Fruit fly (Drosophila melanogaster) whole organism, embryonic: ENCODE results near the gene Nepl20.

Experiments
- Aef1 ChIP-seq: fragments of 200-800 bp; sonication (Bioruptor generic); IDR thresholded peaks from 3 replicates; pipeline ENCODE4 v1.3.6; 2022; ENCODE audit warnings: missing biosample characterization, missing genetic modification characterization
- Awh ChIP-seq: fragments of 200-800 bp; sonication (Bioruptor generic); IDR thresholded peaks from 2 replicates; pipeline ENCODE4, ENCODE4 v1.3.6; 2022; ENCODE audit warnings: missing biosample characterization, missing genetic modification characterization
- CG10209 ChIP-seq: fragments of 200-800 bp; sonication (Bioruptor generic); optimal IDR thresholded peaks from 3 replicates; lab custom pipeline; 2017; ENCODE audit warnings: missing biosample characterization, mild to moderate bottlenecking, missing genetic modification characterization, missing genetic modification reagents
- CG10654 ChIP-seq: fragments of 200-800 bp; sonication (Bioruptor generic); optimal IDR thresholded peaks from 2 replicates; lab custom pipeline; 2016; ENCODE audit warnings: missing biosample characterization, missing genetic modification characterization
- CG11247 ChIP-seq: fragments of 200-800 bp; sonication (Bioruptor generic); IDR thresholded peaks from 2 replicates; pipeline ENCODE4 v1.3.6; 2022; ENCODE audit warnings: missing biosample characterization, missing genetic modification characterization
- CG11398 ChIP-seq: fragments of 200-800 bp; sonication (Bioruptor generic); optimal IDR thresholded peaks from 2 replicates; lab custom pipeline; 2016; ENCODE audit warnings: missing biosample characterization, missing genetic modification characterization
- CG11695 ChIP-seq: fragments of 200-800 bp; sonication (Bioruptor generic); IDR thresholded peaks from 3 replicates; pipeline ENCODE4 v1.3.6; 2022; ENCODE audit warnings: missing biosample characterization, missing genetic modification characterization
- CG1233 ChIP-seq: fragments of 200-800 bp; sonication (Bioruptor generic); optimal IDR thresholded peaks from 4 replicates; lab custom pipeline; 2018; ENCODE audit warnings: missing biosample characterization, mild to moderate bottlenecking, missing genetic modification characterization
- CG13123 ChIP-seq: fragments of 200-800 bp; sonication (Bioruptor generic); optimal IDR thresholded peaks from 2 replicates; lab custom pipeline; 2016; ENCODE audit warnings: missing biosample characterization, missing genetic modification characterization
- CG14710 ChIP-seq: fragments of 200-800 bp; sonication (Bioruptor generic); optimal IDR thresholded peaks from 3 replicates; lab custom pipeline; 2019; ENCODE audit warnings: missing biosample characterization, mild to moderate bottlenecking, missing genetic modification characterization, moderate library complexity
- CG15514 ChIP-seq: fragments of 200-800 bp; sonication (Bioruptor generic); optimal IDR thresholded peaks from 3 replicates; lab custom pipeline; 2017; ENCODE audit warnings: missing biosample characterization, missing genetic modification characterization, mild to moderate bottlenecking, moderate library complexity, missing genetic modification reagents
- CG17359 ChIP-seq: fragments of 200-800 bp; sonication (Bioruptor generic); optimal IDR thresholded peaks from 3 replicates; lab custom pipeline; 2018; ENCODE audit warnings: missing biosample characterization, mild to moderate bottlenecking, missing genetic modification characterization, moderate library complexity
- CG17802 ChIP-seq: fragments of 200-800 bp; sonication (Bioruptor generic); optimal IDR thresholded peaks from 2 replicates; lab custom pipeline; 2018; ENCODE audit warnings: missing biosample characterization, mild to moderate bottlenecking, missing genetic modification characterization, moderate library complexity
- CG2678 ChIP-seq: fragments of 200-800 bp; sonication (Bioruptor generic); optimal IDR thresholded peaks from 3 replicates; lab custom pipeline; 2019; ENCODE audit warnings: missing biosample characterization, mild to moderate bottlenecking, missing genetic modification characterization, moderate library complexity
- CG2712 ChIP-seq: fragments of 200-800 bp; optimal IDR thresholded peaks from 3 replicates; lab custom pipeline; 2019; ENCODE audit warnings: missing biosample characterization, mild to moderate bottlenecking, missing genetic modification characterization, moderate library complexity
- CG2875 ChIP-seq: fragments of 200-800 bp; sonication (Bioruptor generic); optimal IDR thresholded peaks from 2 replicates; lab custom pipeline; 2017; ENCODE audit warnings: missing biosample characterization, mild to moderate bottlenecking, missing genetic modification characterization, missing genetic modification reagents
- CG30403 ChIP-seq: fragments of 200-800 bp; sonication (Bioruptor generic); optimal IDR thresholded peaks from 3 replicates; lab custom pipeline; 2016; ENCODE audit warnings: missing biosample characterization, missing genetic modification characterization
- CG4424 ChIP-seq: fragments of 200-800 bp; sonication (Bioruptor generic); optimal IDR thresholded peaks from 3 replicates; lab custom pipeline; 2016; ENCODE audit warnings: missing biosample characterization, missing genetic modification characterization
- CG4820 ChIP-seq: fragments of 200-800 bp; sonication (Bioruptor generic); optimal IDR thresholded peaks from 3 replicates; lab custom pipeline; 2016; ENCODE audit warnings: missing biosample characterization, missing genetic modification characterization
- CG8290 ChIP-seq, 3 experiments: fragments of 200-800 bp; sonication (Bioruptor generic); optimal IDR thresholded peaks; 2 replicates each; lab custom pipeline; 2016 to 2019; ENCODE audit warnings: missing biosample characterization in 3 of 3, missing genetic modification characterization in 3 of 3, mild to moderate bottlenecking in 2 of 3, moderate library complexity in 1 of 3
- CG8388 ChIP-seq: fragments of 200-800 bp; sonication (Bioruptor generic); optimal IDR thresholded peaks from 2 replicates; lab custom pipeline; 2019; ENCODE audit warnings: missing biosample characterization, mild to moderate bottlenecking, missing genetic modification characterization, moderate library complexity
- D ChIP-seq, 2 experiments: fragments of 200-800 bp in 1 of 2; fragments of >200 bp in 1 of 2; sonication (Bioruptor generic) in 1 of 2; optimal IDR thresholded peaks; 2 replicates in 1 of 2; 3 replicates in 1 of 2; lab custom pipeline; 2017; ENCODE audit warnings: mild to moderate bottlenecking in 1 of 2, missing biosample characterization in 1 of 2, missing genetic modification characterization in 1 of 2, missing genetic modification reagents in 1 of 2
- Drgx ChIP-seq: fragments of 200-800 bp; sonication (Bioruptor generic); IDR thresholded peaks from 2 replicates; pipeline ENCODE4 v1.3.6; 2022; ENCODE audit warnings: missing biosample characterization, missing genetic modification characterization
- E2f2 ChIP-seq: fragments of 200-800 bp; sonication (Bioruptor generic); IDR thresholded peaks from 2 replicates; pipeline ENCODE4 v1.3.6; 2022; ENCODE audit warnings: missing biosample characterization, missing genetic modification characterization
- Fer2 ChIP-seq: fragments of 200-800 bp; sonication (Bioruptor generic); optimal IDR thresholded peaks from 2 replicates; lab custom pipeline; 2018; ENCODE audit warnings: missing biosample characterization, mild to moderate bottlenecking, missing genetic modification characterization, moderate library complexity
- Hand ChIP-seq: fragments of 200-800 bp; sonication (Bioruptor generic); optimal IDR thresholded peaks from 2 replicates; lab custom pipeline; 2017; ENCODE audit warnings: mild to moderate bottlenecking, missing biosample characterization, missing genetic modification reagents, missing genetic modification characterization
- Hr51 ChIP-seq, 2 experiments: fragments of 200-800 bp; sonication (Bioruptor generic); optimal IDR thresholded peaks; 2 replicates in 1 of 2; 3 replicates in 1 of 2; lab custom pipeline; 2016 to 2018; ENCODE audit warnings: missing biosample characterization in 2 of 2, missing genetic modification characterization in 2 of 2, mild to moderate bottlenecking in 1 of 2, moderate library complexity in 1 of 2
- Nf-YA ChIP-seq: fragments of 200-800 bp; sonication (Bioruptor generic); IDR thresholded peaks from 2 replicates; pipeline ENCODE4 v1.3.6; 2022; ENCODE audit warnings: missing biosample characterization, missing genetic modification characterization
- Spps ChIP-seq: fragments of 200-800 bp; sonication (Bioruptor generic); optimal IDR thresholded peaks from 2 replicates; lab custom pipeline; 2018; ENCODE audit warnings: missing biosample characterization, mild to moderate bottlenecking, missing genetic modification characterization
- chif ChIP-seq, 2 experiments: fragments of 200-800 bp; sonication (Bioruptor generic); optimal IDR thresholded peaks; 3 replicates each; lab custom pipeline; 2016; ENCODE audit warnings: missing biosample characterization in 2 of 2, missing genetic modification characterization in 2 of 2
- croc ChIP-seq: fragments of 200-800 bp; sonication (Bioruptor generic); conservative IDR thresholded peaks from 3 replicates; pipeline ENCODE4 v1.3.6; 2022; ENCODE audit warnings: missing biosample characterization, missing genetic modification characterization
- dmrt99B ChIP-seq: fragments of 200-800 bp; sonication (Bioruptor generic); optimal IDR thresholded peaks from 2 replicates; lab custom pipeline; 2018; ENCODE audit warnings: missing biosample characterization, mild to moderate bottlenecking, missing genetic modification characterization, moderate library complexity
- dpn ChIP-seq, 2 experiments: fragments of 200-800 bp; sonication (Bioruptor generic); optimal IDR thresholded peaks; 3 replicates each; lab custom pipeline; 2016; ENCODE audit warnings: missing biosample characterization in 2 of 2, missing genetic modification characterization in 2 of 2
- esg ChIP-seq: fragments of 200-800 bp; sonication (Bioruptor generic); conservative IDR thresholded peaks from 2 replicates; pipeline ENCODE4 v1.3.6; 2022; ENCODE audit warnings: missing biosample characterization, missing genetic modification characterization
- gem ChIP-seq: fragments of 200-800 bp; sonication (Bioruptor generic); optimal IDR thresholded peaks from 2 replicates; lab custom pipeline; 2019; ENCODE audit warnings: missing biosample characterization, mild to moderate bottlenecking, missing genetic modification characterization, moderate library complexity
- grau ChIP-seq: fragments of 200-800 bp; optimal IDR thresholded peaks from 3 replicates; lab custom pipeline; 2019; ENCODE audit warnings: missing biosample characterization, mild to moderate bottlenecking, missing genetic modification characterization, moderate library complexity
- gsb-n ChIP-seq: fragments of 200-800 bp; sonication (Bioruptor generic); optimal IDR thresholded peaks from 3 replicates; lab custom pipeline; 2018; ENCODE audit warnings: missing biosample characterization, mild to moderate bottlenecking, missing genetic modification characterization
- hkb ChIP-seq, 2 experiments: fragments of 200-800 bp in 1 of 2; fragments of >200 bp in 1 of 2; sonication (Bioruptor generic) in 1 of 2; IDR thresholded peaks in 1 of 2; optimal IDR thresholded peaks in 1 of 2; 2 replicates each; pipeline versions ENCODE4 v1.3.6 to Lab custom; 2017 to 2022; ENCODE audit warnings: missing biosample characterization in 1 of 2, missing genetic modification characterization in 1 of 2
- ind ChIP-seq: fragments of 200-800 bp; sonication (Bioruptor generic); optimal IDR thresholded peaks from 3 replicates; lab custom pipeline; 2016; ENCODE audit warnings: missing biosample characterization, missing genetic modification characterization
- jigr1 ChIP-seq: fragments of 200-800 bp; sonication (Bioruptor generic); IDR thresholded peaks from 3 replicates; pipeline ENCODE4 v1.3.6; 2022; ENCODE audit warnings: missing biosample characterization, missing genetic modification characterization
- otp ChIP-seq: fragments of 200-800 bp; sonication (Bioruptor generic); IDR thresholded peaks from 3 replicates; pipeline ENCODE4, ENCODE4 v1.3.6; 2022; ENCODE audit warnings: missing biosample characterization, missing genetic modification characterization
- phol ChIP-seq: fragments of 200-800 bp; sonication (Bioruptor generic); optimal IDR thresholded peaks from 3 replicates; lab custom pipeline; 2018; ENCODE audit warnings: missing biosample characterization, mild to moderate bottlenecking, missing genetic modification characterization, moderate library complexity
- pros ChIP-seq: fragments of 200-800 bp; sonication (Bioruptor generic); optimal IDR thresholded peaks from 3 replicates; lab custom pipeline; 2019; ENCODE audit warnings: missing biosample characterization, mild to moderate bottlenecking, missing genetic modification characterization, moderate library complexity
- ssp ChIP-seq: fragments of 200-800 bp; sonication (Bioruptor generic); IDR thresholded peaks from 2 replicates; pipeline ENCODE4 v1.3.6; 2022; ENCODE audit warnings: missing biosample characterization, missing genetic modification characterization
- trem ChIP-seq: fragments of 200-800 bp; optimal IDR thresholded peaks from 3 replicates; lab custom pipeline; 2019; ENCODE audit warnings: missing biosample characterization, mild to moderate bottlenecking, missing genetic modification characterization, moderate library complexity
- yki ChIP-seq: fragments of >200 bp; optimal IDR thresholded peaks from 3 replicates; lab custom pipeline; 2018
- z ChIP-seq: fragments of 200-800 bp; sonication (Bioruptor generic); IDR thresholded peaks from 3 replicates; pipeline ENCODE4 v1.3.6; 2022; ENCODE audit warnings: missing biosample characterization, missing genetic modification characterization
- zfh1 ChIP-seq: fragments of 200-800 bp; sonication (Bioruptor generic); IDR thresholded peaks from 3 replicates; pipeline ENCODE4 v1.3.6; 2022; ENCODE audit warnings: missing biosample characterization, missing genetic modification characterization

Nepl20 gene

DNA sequence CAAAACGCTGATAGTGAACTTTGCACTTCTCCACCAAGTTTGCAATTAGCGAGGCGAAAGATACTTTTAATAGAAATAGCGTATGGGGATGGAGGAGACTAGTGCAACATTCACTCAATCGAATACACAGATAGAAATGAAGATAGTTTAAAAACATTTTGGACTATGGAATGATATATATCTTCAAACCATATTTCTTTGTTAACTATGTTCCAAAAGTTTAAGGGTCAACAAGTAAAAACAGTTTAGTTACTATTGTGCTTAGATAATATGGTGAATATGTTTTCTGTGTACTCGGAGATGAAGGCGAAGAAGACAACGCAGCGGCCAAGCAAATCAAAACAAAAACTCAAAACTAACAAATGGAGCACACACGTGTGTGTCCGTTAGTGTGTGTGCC lies 23.6 kb downstream of the Nepl20 start (continued):
- TF ChIP-seq trem (tag; lab: Kevin White, UChicago) (peak; percentile 20), dmrt99B (peak; percentile 73), CG17359 (tag; lab: Kevin White, UChicago) (peak; percentile 73), CG11247 (GFP tag; lab: Robert Waterston, UW) (0 out of 2 replicates have a peak, but pooled peaks have one; percentile 16), esg (peak; percentile 63), CG14710 (tag; lab: Kevin White, UChicago) (peak; percentile 33), ssp (GFP tag; lab: Robert Waterston, UW) (peak; percentile 27; the same call in 1 of the 2 replicates), CG10654 (GFP tag; lab: Kevin White, UChicago) (peak; percentile 3), CG1233 (GFP tag; lab: Kevin White, UChicago) (peak; percentile 10), Drgx (GFP tag; lab: Robert Waterston, UW) (peak; percentile 52), zfh1 (GFP tag; lab: Robert Waterston, UW) (peak; percentile 58; the same call in 2 of the 3 replicates), hkb (optimal IDR thresholded peaks at IDR 0.05; lab: Kevin White, UChicago) (no peak), hkb (GFP tag; IDR thresholded peaks at IDR 0.05; lab: Robert Waterston, UW) (peak; percentile 57; the same call in 1 of the 2 replicates), phol (tag; lab: Kevin White, UChicago) (peak; percentile 69), CG13123 (GFP tag; lab: Kevin White, UChicago) (peak; percentile 12), z (0 out of 3 replicates have a peak, but pooled peaks have one; percentile 21), CG17802 (tag; lab: Kevin White, UChicago) (peak; percentile 8), CG2712 (tag; lab: Kevin White, UChicago) (peak; percentile 59), ind (peak; percentile 32), Hr51 (GFP tag; optimal IDR thresholded peaks at IDR 0.05; lab: Kevin White, UChicago) (peak in 1 of 2 experiments; percentile 73), CG30403 (peak; percentile 6), otp (0 out of 3 replicates have a peak, but pooled peaks have one; percentile 17), chif (GFP tag; optimal IDR thresholded peaks at IDR 0.05; lab: Kevin White, UChicago) (peak; percentile 0 to 10), gem (peak; percentile 74), CG4424 (GFP tag; lab: Kevin White, UChicago) (peak; percentile 44), gsb-n (tag; lab: Kevin White, UChicago) (peak; percentile 48), CG10209 (peak; percentile 4), Nf-YA (GFP tag; lab: Robert Waterston, UW) (peak; percentile 51; the same call in 1 of the 2 replicates), grau (tag; lab: Kevin White, UChicago) (peak; percentile 44), Spps (tag; lab: Kevin White, UChicago) (no peak), Awh (GFP tag; lab: Robert Waterston, UW) (peak; percentile 64; the same call in 1 of the 2 replicates), CG2678 (tag; lab: Kevin White, UChicago) (peak; percentile 68), Fer2 (tag; lab: Kevin White, UChicago) (no peak), jigr1 (GFP tag; lab: Robert Waterston, UW) (peak; percentile 42; the same call in 2 of the 3 replicates), yki (no peak), CG4820 (peak; percentile 15), Aef1 (peak; percentile 40; the same call in 1 of the 3 replicates), dpn (GFP tag; optimal IDR thresholded peaks at IDR 0.05; lab: Kevin White, UChicago) (peak in 1 of 2 experiments; percentile 27), CG8388 (GFP tag; lab: Kevin White, UChicago) (peak; percentile 58), croc (GFP tag; lab: Robert Waterston, UW) (no peak; the same call in 2 of the 3 replicates), E2f2 (GFP tag; lab: Robert Waterston, UW) (peak; percentile 7; the same call in 1 of the 2 replicates), CG2875 (GFP tag; lab: Kevin White, UChicago) (no peak), CG8290 (GFP tag; optimal IDR thresholded peaks at IDR 0.05; lab: Kevin White, UChicago) (no peak), CG8290 (tag; optimal IDR thresholded peaks at IDR 0.05; lab: Kevin White, UChicago) (peak in 1 of 2 experiments; percentile 62), CG15514 (GFP tag; lab: Kevin White, UChicago) (no peak), Hand (GFP tag; lab: Kevin White, UChicago) (no peak), CG11695 (GFP tag; lab: Robert Waterston, UW) (peak; percentile 26; the same call in 1 of the 3 replicates), CG11398 (GFP tag; lab: Kevin White, UChicago) (no peak), pros (GFP tag; lab: Kevin White, UChicago) (no peak), D (optimal IDR thresholded peaks at IDR 0.05; lab: Kevin White, UChicago) (no peak), D (GFP tag; optimal IDR thresholded peaks at IDR 0.05; lab: Kevin White, UChicago) (peak; percentile 10)
